Worm (Caenorhabditis elegans): ENCODE data around the gene algn-7.

- TF ChIP-seq him-1 (tag; optimal IDR thresholded peaks at IDR 0.05) (no peak), dao-5 (tag; optimal IDR thresholded peaks at IDR 0.05) (no peak), W03F9.2 (tag; optimal IDR thresholded peaks at IDR 0.05) (no peak)
Observed at ce11 chrV:19908854-19909253, 25.3 kb downstream of the algn-7 start.

Data from whole organism, L4/young adult.